Fruit fly (Drosophila melanogaster) whole organism, embryonic: Measurements from ENCODE around the gene Tango2.

Experiments used
- Bgb ChIP-seq: fragments of 200-800 bp; sonication (Bioruptor generic); IDR thresholded peaks from 2 replicates; pipeline ENCODE4 v1.3.6; 2022; ENCODE audit warnings: missing biosample characterization, missing genetic modification characterization; ENCODE audit not compliant: partially characterized antibody
- CG10147 ChIP-seq: fragments of 200-800 bp; sonication (Bioruptor generic); optimal IDR thresholded peaks from 2 replicates; lab custom pipeline; 2019; ENCODE audit warnings: missing biosample characterization, mild to moderate bottlenecking, missing genetic modification characterization, moderate library complexity
- CG10267 ChIP-seq: fragments of 200-800 bp; sonication (Bioruptor generic); optimal IDR thresholded peaks from 2 replicates; lab custom pipeline; 2018; ENCODE audit warnings: missing biosample characterization, mild to moderate bottlenecking, missing genetic modification characterization, moderate library complexity
- CG10543 ChIP-seq: fragments of 200-800 bp; sonication (Bioruptor generic); optimal IDR thresholded peaks from 3 replicates; lab custom pipeline; 2017; ENCODE audit warnings: missing biosample characterization, mild to moderate bottlenecking, missing genetic modification characterization, moderate library complexity
- CG10565 ChIP-seq: fragments of 200-800 bp; sonication (Bioruptor generic); optimal IDR thresholded peaks from 3 replicates; lab custom pipeline; 2016; ENCODE audit warnings: missing biosample characterization, mild to moderate bottlenecking, missing genetic modification characterization
- CG11695 ChIP-seq: fragments of 200-800 bp; sonication (Bioruptor generic); IDR thresholded peaks from 3 replicates; pipeline ENCODE4 v1.3.6; 2022; ENCODE audit warnings: missing biosample characterization, missing genetic modification characterization
- CG13894 ChIP-seq: fragments of 200-800 bp; sonication (Bioruptor generic); optimal IDR thresholded peaks from 3 replicates; lab custom pipeline; 2018; ENCODE audit warnings: missing biosample characterization, mild to moderate bottlenecking, missing genetic modification characterization, moderate library complexity
- CG18476 ChIP-seq: fragments of 200-800 bp; sonication (Bioruptor generic); optimal IDR thresholded peaks from 2 replicates; lab custom pipeline; 2016; ENCODE audit warnings: missing biosample characterization, mild to moderate bottlenecking, missing genetic modification characterization
- CG2120 ChIP-seq: fragments of 200-800 bp; sonication (Bioruptor generic); optimal IDR thresholded peaks from 3 replicates; lab custom pipeline; 2016; ENCODE audit warnings: missing biosample characterization, missing genetic modification characterization
- CG31224 ChIP-seq: fragments of 200-800 bp; sonication (Bioruptor generic); IDR thresholded peaks from 2 replicates; pipeline ENCODE4 v1.3.6; 2022; ENCODE audit warnings: missing biosample characterization, missing genetic modification characterization
- CG32772 ChIP-seq: fragments of 200-800 bp; sonication (Bioruptor generic); IDR thresholded peaks from 2 replicates; pipeline ENCODE4 v1.3.6; 2022; ENCODE audit warnings: missing biosample characterization, missing genetic modification characterization
- CG33213 ChIP-seq: fragments of 200-800 bp; sonication (Bioruptor generic); optimal IDR thresholded peaks from 3 replicates; lab custom pipeline; 2016; ENCODE audit warnings: missing biosample characterization, missing genetic modification characterization
- CG4360 ChIP-seq: fragments of 200-800 bp; sonication (Bioruptor generic); IDR thresholded peaks from 2 replicates; pipeline ENCODE4 v1.3.6; 2022; ENCODE audit warnings: missing biosample characterization, missing genetic modification characterization
- CG4820 ChIP-seq: fragments of 200-800 bp; sonication (Bioruptor generic); optimal IDR thresholded peaks from 3 replicates; lab custom pipeline; 2016; ENCODE audit warnings: missing biosample characterization, missing genetic modification characterization
- CG8478 ChIP-seq: fragments of >200 bp; optimal IDR thresholded peaks from 2 replicates; lab custom pipeline; 2018
- CG8765 ChIP-seq: fragments of 200-800 bp; sonication (Bioruptor generic); IDR thresholded peaks from 2 replicates; pipeline ENCODE4 v1.3.6; 2022; ENCODE audit warnings: missing biosample characterization, missing genetic modification characterization
- Dfd ChIP-seq, 2 experiments: fragments of >200 bp; optimal IDR thresholded peaks; 2 replicates each; lab custom pipeline; 2017; ENCODE audit warnings: missing biosample characterization in 2 of 2, missing genetic modification characterization in 2 of 2
- Dp ChIP-seq: fragments of 200-800 bp; sonication (Bioruptor generic); optimal IDR thresholded peaks from 2 replicates; lab custom pipeline; 2018; ENCODE audit warnings: missing biosample characterization, mild to moderate bottlenecking, missing genetic modification characterization, moderate library complexity
- E2f1 ChIP-seq: fragments of 200-800 bp; sonication (Bioruptor generic); IDR thresholded peaks from 2 replicates; pipeline ENCODE4 v1.3.6; 2022; ENCODE audit warnings: missing biosample characterization, missing genetic modification characterization
- ERR ChIP-seq: fragments of 200-800 bp; sonication (Bioruptor generic); optimal IDR thresholded peaks from 2 replicates; lab custom pipeline; 2016; ENCODE audit warnings: missing biosample characterization, missing genetic modification characterization
- GATAe ChIP-seq: fragments of 200-800 bp; sonication (Bioruptor generic); conservative IDR thresholded peaks from 2 replicates; pipeline ENCODE4 v1.3.6; 2022; ENCODE audit warnings: missing biosample characterization, missing genetic modification characterization
- Hand ChIP-seq: fragments of 200-800 bp; sonication (Bioruptor generic); optimal IDR thresholded peaks from 2 replicates; lab custom pipeline; 2017; ENCODE audit warnings: mild to moderate bottlenecking, missing biosample characterization, missing genetic modification reagents, missing genetic modification characterization
- Hmx ChIP-seq: fragments of 200-800 bp; sonication (Bioruptor generic); optimal IDR thresholded peaks from 2 replicates; lab custom pipeline; 2016; ENCODE audit warnings: missing biosample characterization, missing genetic modification characterization
- MTF-1 ChIP-seq: fragments of 200-800 bp; sonication (Bioruptor generic); optimal IDR thresholded peaks from 2 replicates; lab custom pipeline; 2018; ENCODE audit warnings: missing biosample characterization, mild to moderate bottlenecking, missing genetic modification characterization, borderline replicate concordance
- Med ChIP-seq: fragments of 200-800 bp; sonication (Bioruptor generic); peaks from one replicate; lab custom pipeline; 2016; ENCODE audit warnings: missing biosample characterization, missing genetic modification characterization, mild to moderate bottlenecking, inconsistent platforms, moderate library complexity
- Mes4 ChIP-seq: fragments of 200-800 bp; sonication (Bioruptor generic); optimal IDR thresholded peaks from 2 replicates; lab custom pipeline; 2016; ENCODE audit warnings: missing biosample characterization, missing genetic modification characterization
- NC2β ChIP-seq: fragments of 200-800 bp; sonication (Bioruptor generic); optimal IDR thresholded peaks from 2 replicates; lab custom pipeline; 2016; ENCODE audit warnings: missing biosample characterization, missing genetic modification characterization
- NFAT ChIP-seq: fragments of 200-800 bp; sonication (Bioruptor generic); IDR thresholded peaks from 2 replicates; pipeline ENCODE4 v1.3.6; 2022; ENCODE audit warnings: missing biosample characterization, missing genetic modification characterization
- NfI ChIP-seq: fragments of 200-800 bp; sonication (Bioruptor generic); optimal IDR thresholded peaks from 3 replicates; lab custom pipeline; 2018; ENCODE audit warnings: missing biosample characterization, mild to moderate bottlenecking, missing genetic modification characterization, moderate library complexity
- Ravus ChIP-seq: fragments of 200-800 bp; sonication (Bioruptor generic); IDR thresholded peaks from 2 replicates; pipeline ENCODE4 v1.3.6; 2022; ENCODE audit warnings: missing biosample characterization, missing genetic modification characterization
- Rfx ChIP-seq: fragments of 200-800 bp; sonication (Bioruptor generic); IDR thresholded peaks from 2 replicates; pipeline ENCODE4 v1.3.6; 2022; ENCODE audit warnings: missing biosample characterization, missing genetic modification characterization
- Usf ChIP-seq: fragments of 200-800 bp; sonication (Bioruptor generic); optimal IDR thresholded peaks from 2 replicates; lab custom pipeline; 2017; ENCODE audit warnings: missing genotype, missing biosample characterization, missing genetic modification characterization
- ac ChIP-seq: fragments of 200-800 bp; sonication (Bioruptor generic); optimal IDR thresholded peaks from 3 replicates; lab custom pipeline; 2017; ENCODE audit warnings: missing biosample characterization, mild to moderate bottlenecking, missing genetic modification characterization
- ash1 ChIP-seq: fragments of 200-800 bp; sonication (Bioruptor generic); optimal IDR thresholded peaks from 2 replicates; lab custom pipeline; 2018; ENCODE audit warnings: missing biosample characterization, mild to moderate bottlenecking, missing genetic modification characterization
- ato ChIP-seq: fragments of 200-800 bp; sonication (Bioruptor generic); IDR thresholded peaks from 2 replicates; pipeline ENCODE4 v1.3.6; 2022; ENCODE audit warnings: missing biosample characterization, missing genetic modification characterization; ENCODE audit not compliant: partially characterized antibody
- bab2 ChIP-seq: fragments of 200-800 bp; sonication (Bioruptor generic); optimal IDR thresholded peaks from 2 replicates; lab custom pipeline; 2016; ENCODE audit warnings: missing biosample characterization, missing genetic modification characterization
- btn ChIP-seq: fragments of 200-800 bp; sonication (Bioruptor generic); optimal IDR thresholded peaks from 2 replicates; lab custom pipeline; 2016; ENCODE audit warnings: missing biosample characterization, missing genetic modification characterization
- corto ChIP-seq: fragments of 200-800 bp; sonication (Bioruptor generic); optimal IDR thresholded peaks from 2 replicates; lab custom pipeline; 2016; ENCODE audit warnings: missing biosample characterization, mild to moderate bottlenecking, missing genetic modification characterization, moderate library complexity
- fru ChIP-seq: fragments of >200 bp; optimal IDR thresholded peaks from 2 replicates; lab custom pipeline; 2017
- fu2 ChIP-seq: fragments of 200-800 bp; sonication (Bioruptor generic); optimal IDR thresholded peaks from 2 replicates; lab custom pipeline; 2016; ENCODE audit warnings: missing biosample characterization, missing genetic modification characterization
- gem ChIP-seq: fragments of 200-800 bp; sonication (Bioruptor generic); optimal IDR thresholded peaks from 2 replicates; lab custom pipeline; 2019; ENCODE audit warnings: missing biosample characterization, mild to moderate bottlenecking, missing genetic modification characterization, moderate library complexity
- h ChIP-seq: fragments of >200 bp; optimal IDR thresholded peaks from 2 replicates; lab custom pipeline; 2017
- hth ChIP-seq: fragments of >200 bp; optimal IDR thresholded peaks from 2 replicates; lab custom pipeline; 2017; ENCODE audit warnings: inconsistent platforms
- kah ChIP-seq: fragments of 200-800 bp; sonication (Bioruptor generic); optimal IDR thresholded peaks from 2 replicates; lab custom pipeline; 2018; ENCODE audit warnings: missing biosample characterization, mild to moderate bottlenecking, missing genetic modification characterization
- knrl ChIP-seq: fragments of 200-800 bp; sonication (Bioruptor generic); IDR thresholded peaks from 3 replicates; pipeline ENCODE4 v1.3.6; 2022; ENCODE audit warnings: missing biosample characterization, missing genetic modification characterization; ENCODE audit not compliant: partially characterized antibody
- lbe ChIP-seq: fragments of 200-800 bp; sonication (Bioruptor generic); optimal IDR thresholded peaks from 2 replicates; lab custom pipeline; 2016; ENCODE audit warnings: missing biosample characterization, mild to moderate bottlenecking, missing genetic modification characterization
- org-1 ChIP-seq: fragments of 200-800 bp; sonication (Bioruptor generic); optimal IDR thresholded peaks from 2 replicates; lab custom pipeline; 2017; ENCODE audit warnings: missing biosample characterization, missing genetic modification characterization
- pzg ChIP-seq: fragments of 200-800 bp; sonication (Bioruptor generic); optimal IDR thresholded peaks from 3 replicates; lab custom pipeline; 2018; ENCODE audit warnings: missing biosample characterization, mild to moderate bottlenecking, missing genetic modification characterization, moderate library complexity
- sc ChIP-seq, 3 experiments: fragments of >200 bp in 2 of 3; fragments of 200-800 bp in 1 of 3; sonication (Bioruptor generic) in 1 of 3; optimal IDR thresholded peaks; 2 replicates in 2 of 3; 3 replicates in 1 of 3; lab custom pipeline; 2017; ENCODE audit warnings: mild to moderate bottlenecking in 1 of 3, missing biosample characterization in 1 of 3, missing genetic modification characterization in 1 of 3, missing genetic modification reagents in 1 of 3
- schlank ChIP-seq: fragments of 200-800 bp; sonication (Bioruptor generic); optimal IDR thresholded peaks from 2 replicates; lab custom pipeline; 2018; ENCODE audit warnings: missing biosample characterization, mild to moderate bottlenecking, missing genetic modification characterization
- stwl ChIP-seq: fragments of 200-800 bp; sonication (Bioruptor generic); optimal IDR thresholded peaks from 3 replicates; lab custom pipeline; 2018; ENCODE audit warnings: missing biosample characterization, mild to moderate bottlenecking, missing genetic modification characterization, moderate library complexity
- trh ChIP-seq: fragments of 200-800 bp; sonication (Bioruptor generic); optimal IDR thresholded peaks from 2 replicates; lab custom pipeline; 2016; ENCODE audit warnings: missing biosample characterization, missing genetic modification characterization
- z ChIP-seq: fragments of 200-800 bp; sonication (Bioruptor generic); IDR thresholded peaks from 3 replicates; pipeline ENCODE4 v1.3.6; 2022; ENCODE audit warnings: missing biosample characterization, missing genetic modification characterization

The Tango2 gene

DNA sequence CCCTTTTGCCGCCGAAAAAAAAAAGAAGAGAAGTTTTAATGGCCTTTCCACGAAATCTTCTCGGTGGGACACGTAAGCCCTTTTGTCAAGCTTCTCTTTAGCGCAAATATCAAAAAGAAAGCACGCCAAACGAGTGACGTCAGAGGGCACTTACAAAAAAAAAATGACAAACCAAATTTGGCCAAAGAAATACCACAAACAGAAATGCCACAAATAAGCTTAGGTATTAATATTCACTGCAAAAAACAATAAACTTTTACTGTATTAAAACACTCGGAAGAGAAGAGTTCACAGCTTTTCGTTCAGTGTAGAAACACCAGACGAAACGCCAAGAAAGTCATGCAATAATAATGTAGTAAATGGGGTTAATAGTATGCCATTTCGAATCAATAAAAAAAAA lies 48.7 kb upstream of the Tango2 start (continued):
- no peak for TF ChIP-seq Dp
- TF ChIP-seq GATAe (GFP tag; lab: Robert Waterston, UW): no peak
- no peak for TF ChIP-seq bab2
- TF ChIP-seq Mes4: no peak
- 0 out of 2 replicates have a peak, but pooled peaks have one; percentile 24 for TF ChIP-seq CG32772 (GFP tag; lab: Robert Waterston, UW)
- no peak for TF ChIP-seq z (GFP tag; lab: Robert Waterston, UW)
- TF ChIP-seq CG13894 (tag; lab: Kevin White, UChicago): no peak
- peak; percentile 46 for TF ChIP-seq gem (tag; lab: Kevin White, UChicago)
- no peak for TF ChIP-seq MTF-1 (GFP tag; lab: Kevin White, UChicago)
- no peak for TF ChIP-seq h (lab: Kevin White, UChicago)
- TF ChIP-seq btn (GFP tag; lab: Kevin White, UChicago): no peak
- TF ChIP-seq knrl: no peak
- peak; percentile 30; the same call in 1 of the 3 replicates for TF ChIP-seq CG11695
- no peak for TF ChIP-seq CG18476 (GFP tag; lab: Kevin White, UChicago)
- no peak for TF ChIP-seq CG10147 (GFP tag; lab: Kevin White, UChicago)
- no peak for TF ChIP-seq CG4360 (GFP tag; lab: Robert Waterston, UW)
- TF ChIP-seq fru: no peak
- TF ChIP-seq CG31224: no peak
- TF ChIP-seq sc (optimal IDR thresholded peaks at IDR 0.05; lab: Kevin White, UChicago): no peak
- no peak for TF ChIP-seq sc (GFP tag; optimal IDR thresholded peaks at IDR 0.05; lab: Kevin White, UChicago)
- no peak for TF ChIP-seq Usf (GFP tag; lab: Kevin White, UChicago)
- TF ChIP-seq CG33213 (GFP tag; lab: Kevin White, UChicago): no peak
- TF ChIP-seq CG8478 (lab: Kevin White, UChicago): no peak
- peak; percentile 82 for TF ChIP-seq Med (GFP tag; lab: Kevin White, UChicago)
- TF ChIP-seq CG10565 (GFP tag; lab: Kevin White, UChicago): no peak
- no peak for TF ChIP-seq kah (GFP tag; lab: Kevin White, UChicago)
- TF ChIP-seq hth (lab: Kevin White, UChicago): no peak
- TF ChIP-seq corto (GFP tag; lab: Kevin White, UChicago): no peak
- TF ChIP-seq stwl (tag; lab: Kevin White, UChicago): no peak
- no peak for TF ChIP-seq trh (GFP tag; lab: Kevin White, UChicago)
- TF ChIP-seq Rfx (GFP tag; lab: Robert Waterston, UW): peak; percentile 49; the same call in 1 of the 2 replicates
- no peak for TF ChIP-seq Ravus (GFP tag; lab: Robert Waterston, UW)
- peak; percentile 25 for TF ChIP-seq CG2120
- no peak for TF ChIP-seq org-1 (GFP tag; lab: Kevin White, UChicago)
- TF ChIP-seq Dfd (GFP tag; optimal IDR thresholded peaks at IDR 0.05; lab: Kevin White, UChicago): no peak
- no peak for TF ChIP-seq pzg (GFP tag; lab: Kevin White, UChicago)
- TF ChIP-seq CG10543 (GFP tag; lab: Kevin White, UChicago): no peak
- no peak for TF ChIP-seq ERR (GFP tag; lab: Kevin White, UChicago)
- TF ChIP-seq fu2 (GFP tag; lab: Kevin White, UChicago): no peak
- TF ChIP-seq Bgb (GFP tag; lab: Robert Waterston, UW): no peak
- no peak for TF ChIP-seq CG4820 (GFP tag; lab: Kevin White, UChicago)
- no peak for TF ChIP-seq schlank
- TF ChIP-seq lbe (GFP tag; lab: Kevin White, UChicago): no peak
- TF ChIP-seq ato: no peak
- TF ChIP-seq ac (GFP tag; lab: Kevin White, UChicago): no peak
- TF ChIP-seq CG10267 (tag; lab: Kevin White, UChicago): no peak
- no peak for TF ChIP-seq ash1 (GFP tag; lab: Kevin White, UChicago)
- no peak for TF ChIP-seq Hand
- TF ChIP-seq NfI: no peak
- TF ChIP-seq CG8765: no peak
- no peak for TF ChIP-seq Hmx (GFP tag; lab: Kevin White, UChicago)
- TF ChIP-seq E2f1: no peak
- no peak for TF ChIP-seq NC2β
- TF ChIP-seq NFAT (GFP tag; lab: Robert Waterston, UW): no peak
